Fruit fly (Drosophila melanogaster) whole organism, adult: ENCODE measurements around the gene LManII.

ENCODE experiments used
- CG11617 ChIP-seq: fragments of 200-800 bp; sonication (Bioruptor generic); optimal IDR thresholded peaks from 2 replicates; lab custom pipeline; 2017; ENCODE audit warnings: mild to moderate bottlenecking, missing biosample characterization, missing genetic modification reagents, missing genetic modification characterization
- CG12768 ChIP-seq: fragments of 200-800 bp; sonication (Bioruptor generic); optimal IDR thresholded peaks from 2 replicates; lab custom pipeline; 2017; ENCODE audit warnings: missing biosample characterization, missing genetic modification characterization, mild to moderate bottlenecking, moderate library complexity, missing genetic modification reagents
- CG14711 ChIP-seq: fragments of 200-800 bp; sonication (Bioruptor generic); optimal IDR thresholded peaks from 2 replicates; lab custom pipeline; 2018; ENCODE audit warnings: missing biosample characterization, mild to moderate bottlenecking, missing genetic modification characterization, moderate library complexity
- CG1620 ChIP-seq: fragments of 200-800 bp; sonication (Bioruptor generic); optimal IDR thresholded peaks from 2 replicates; lab custom pipeline; 2016; ENCODE audit warnings: missing biosample characterization, missing genetic modification characterization
- CG33017 ChIP-seq: fragments of 200-800 bp; sonication (Bioruptor generic); optimal IDR thresholded peaks from 2 replicates; lab custom pipeline; 2018; ENCODE audit warnings: missing biosample characterization, mild to moderate bottlenecking, missing genetic modification characterization, moderate library complexity
- CG5204 ChIP-seq: fragments of 200-800 bp; sonication (Bioruptor generic); optimal IDR thresholded peaks from 2 replicates; lab custom pipeline; 2016; ENCODE audit warnings: missing biosample characterization, missing genetic modification characterization
- CG7045 ChIP-seq: fragments of 200-800 bp; sonication (Bioruptor generic); optimal IDR thresholded peaks from 2 replicates; lab custom pipeline; 2017; ENCODE audit warnings: missing biosample characterization, mild to moderate bottlenecking, missing genetic modification characterization
- CG7101 ChIP-seq: fragments of 200-800 bp; sonication (Bioruptor generic); optimal IDR thresholded peaks from 2 replicates; lab custom pipeline; 2018; ENCODE audit warnings: missing biosample characterization, mild to moderate bottlenecking, missing genetic modification characterization, moderate library complexity
- Clk ChIP-seq: fragments of 200-800 bp; sonication (Bioruptor generic); optimal IDR thresholded peaks from 2 replicates; lab custom pipeline; 2017; ENCODE audit warnings: missing biosample characterization, missing genetic modification characterization
- Crg-1 ChIP-seq: fragments of 200-800 bp; sonication (Bioruptor generic); optimal IDR thresholded peaks from 2 replicates; lab custom pipeline; 2016; ENCODE audit warnings: missing biosample characterization, missing genetic modification characterization
- Hr96 ChIP-seq: fragments of 200-800 bp; sonication (Bioruptor generic); optimal IDR thresholded peaks from 2 replicates; lab custom pipeline; 2016; ENCODE audit warnings: missing biosample characterization, missing genetic modification characterization
- Mnt ChIP-seq: fragments of 200-800 bp; sonication (Bioruptor generic); optimal IDR thresholded peaks from 2 replicates; lab custom pipeline; 2016; ENCODE audit warnings: missing biosample characterization, mild to moderate bottlenecking, missing genetic modification characterization
- bab1 ChIP-seq: fragments of 200-800 bp; sonication (Bioruptor generic); optimal IDR thresholded peaks from 3 replicates; lab custom pipeline; 2019; ENCODE audit warnings: missing biosample characterization, mild to moderate bottlenecking, missing genetic modification characterization, moderate library complexity
- cic ChIP-seq: fragments of 200-800 bp; sonication (Bioruptor generic); optimal IDR thresholded peaks from 2 replicates; lab custom pipeline; 2017; ENCODE audit warnings: missing biosample characterization, mild to moderate bottlenecking, missing genetic modification characterization, moderate library complexity
- cnc ChIP-seq, 2 experiments: fragments of >200 bp; optimal IDR thresholded peaks; 2 replicates each; lab custom pipeline; 2017
- kay ChIP-seq: fragments of 200-800 bp; sonication (Bioruptor generic); peaks from one replicate; lab custom pipeline; 2016; ENCODE audit warnings: missing biosample characterization, missing genetic modification characterization, borderline replicate concordance
- ovo ChIP-seq: fragments of 200-800 bp; sonication (Bioruptor generic); optimal IDR thresholded peaks from 2 replicates; lab custom pipeline; 2016; ENCODE audit warnings: missing biosample characterization, missing genetic modification characterization
- pad ChIP-seq: fragments of 200-800 bp; sonication (Bioruptor generic); optimal IDR thresholded peaks from 3 replicates; lab custom pipeline; 2017; ENCODE audit warnings: missing biosample characterization, missing genetic modification characterization, mild to moderate bottlenecking, moderate library complexity, missing genetic modification reagents
- tj ChIP-seq: fragments of 200-800 bp; sonication (Bioruptor generic); optimal IDR thresholded peaks from 3 replicates; lab custom pipeline; 2017; ENCODE audit warnings: missing biosample characterization, mild to moderate bottlenecking, missing genetic modification characterization, moderate library complexity
- toe ChIP-seq: fragments of 200-800 bp; sonication (Bioruptor generic); optimal IDR thresholded peaks from 2 replicates; lab custom pipeline; 2016; ENCODE audit warnings: missing biosample characterization, missing genetic modification characterization

LManII gene

DNA sequence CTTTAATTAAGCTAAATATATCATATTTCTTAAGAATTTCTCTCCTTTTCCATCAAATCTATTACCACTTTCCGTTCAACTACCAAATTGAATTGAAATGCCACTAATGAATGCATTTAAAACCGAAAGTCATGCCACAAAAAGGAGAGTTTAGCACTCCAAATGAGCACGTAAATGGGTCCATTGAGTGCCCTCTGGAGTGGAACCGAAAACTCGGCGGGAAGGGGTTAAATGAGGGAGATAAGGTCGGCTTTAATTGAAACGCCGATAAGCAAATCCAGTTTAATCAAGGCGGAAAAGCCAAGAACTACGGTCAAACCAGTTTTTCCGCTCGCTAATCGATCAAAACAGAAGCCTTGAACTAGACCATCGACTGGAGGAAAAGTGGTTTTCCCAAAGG lies 47.9 kb downstream of the LManII start:
- TF ChIP-seq cic (GFP tag; lab: Kevin White, UChicago) (no peak), Hr96 (GFP tag; lab: Kevin White, UChicago) (no peak), Crg-1 (GFP tag; lab: Kevin White, UChicago) (no peak), Mnt (GFP tag; lab: Kevin White, UChicago) (no peak), CG1620 (GFP tag; lab: Kevin White, UChicago) (no peak), toe (GFP tag; lab: Kevin White, UChicago) (no peak), CG5204 (GFP tag; lab: Kevin White, UChicago) (no peak), CG14711 (tag; lab: Kevin White, UChicago) (no peak), ovo (no peak)

DNA sequence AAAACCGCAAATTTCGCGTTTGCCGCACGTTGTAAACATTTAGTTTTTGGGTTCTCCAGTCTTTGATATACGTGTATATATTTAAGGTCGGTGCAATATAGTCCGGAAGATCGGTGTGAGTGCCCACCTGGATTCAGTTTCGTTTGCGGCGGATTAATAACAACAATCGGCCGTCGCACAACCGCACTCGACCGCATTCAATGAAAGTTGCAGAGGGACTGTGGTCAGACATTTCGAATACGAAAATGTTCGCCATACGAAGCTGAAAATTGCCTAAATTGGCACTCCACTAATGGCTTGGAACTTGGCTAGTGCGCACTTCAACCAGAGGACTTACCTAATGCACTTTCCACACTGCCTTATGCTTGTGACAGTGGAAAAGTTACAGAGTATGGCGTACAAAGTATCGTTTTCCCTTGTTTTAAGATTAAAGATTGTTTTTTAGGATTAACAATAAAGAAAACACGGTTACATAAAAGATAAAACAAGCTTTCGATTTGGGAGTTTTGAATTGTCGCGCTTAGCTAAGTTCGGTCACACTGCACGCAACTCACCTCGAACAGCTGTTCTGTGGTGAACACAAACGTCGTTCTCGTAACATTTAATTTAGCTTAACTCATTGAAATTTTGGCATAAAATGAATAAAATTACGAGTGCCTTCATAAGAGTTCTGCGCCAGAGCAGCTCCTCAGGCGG lies 49.2 kb downstream of the LManII start, which contains the start of the genes Myo31DF and CG6094:
TSS of gene Myo31DF (minus strand) at position 223 of the 696 bp plus-strand sequence.
TSS of gene CG6094 (plus strand) at position 525 of the 696 bp plus-strand sequence.
- TF ChIP-seq CG12768 (GFP tag; lab: Kevin White, UChicago) (peak; percentile 39), kay (GFP tag; lab: Kevin White, UChicago) (no peak), toe (GFP tag; lab: Kevin White, UChicago) (no peak), cic (GFP tag; lab: Kevin White, UChicago) (peak; percentile 5), Clk (no peak), bab1 (peak; percentile 48), Mnt (GFP tag; lab: Kevin White, UChicago) (peak; percentile 52), CG7045 (GFP tag; lab: Kevin White, UChicago) (no peak), cnc (optimal IDR thresholded peaks at IDR 0.05; lab: Kevin White, UChicago) (no peak), Hr96 (GFP tag; lab: Kevin White, UChicago) (no peak), CG1620 (GFP tag; lab: Kevin White, UChicago) (peak; percentile 51), CG7101 (tag; lab: Kevin White, UChicago) (peak; percentile 27), ovo (peak; percentile 22), tj (GFP tag; lab: Kevin White, UChicago) (peak; percentile 60), pad (GFP tag; lab: Kevin White, UChicago) (peak; percentile 28), CG14711 (tag; lab: Kevin White, UChicago) (peak; percentile 34), Crg-1 (GFP tag; lab: Kevin White, UChicago) (peak; percentile 18), CG5204 (GFP tag; lab: Kevin White, UChicago) (no peak), CG33017 (tag; lab: Kevin White, UChicago) (no peak), CG11617 (GFP tag; lab: Kevin White, UChicago) (no peak)

DNA sequence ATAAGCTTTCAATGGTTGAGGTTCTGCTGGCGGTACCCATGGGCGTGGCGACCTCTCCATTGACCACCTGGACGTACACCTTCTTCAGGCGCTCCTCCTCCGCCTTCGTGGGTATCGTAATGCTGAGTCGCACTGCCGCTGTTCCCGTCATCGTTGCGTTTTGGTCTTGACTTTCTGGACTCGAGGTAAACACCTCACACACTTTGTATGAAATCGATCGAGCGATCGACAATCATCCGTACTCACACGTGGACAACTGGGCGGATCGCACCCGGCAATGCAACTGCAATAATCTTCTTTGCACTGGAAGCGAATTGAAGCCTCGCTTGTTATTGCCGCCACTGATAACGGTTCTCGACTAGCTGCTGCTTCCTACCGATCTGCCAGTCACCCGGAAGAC lies 52.6 kb downstream of the LManII start, which contains the start of gene CG7384:
TSS of gene CG7384 (minus strand) at position 366 of the 400 bp plus-strand sequence.
- TF ChIP-seq Mnt (GFP tag; lab: Kevin White, UChicago) (peak; percentile 85), CG12768 (GFP tag; lab: Kevin White, UChicago) (no peak), ovo (peak; percentile 38)

DNA sequence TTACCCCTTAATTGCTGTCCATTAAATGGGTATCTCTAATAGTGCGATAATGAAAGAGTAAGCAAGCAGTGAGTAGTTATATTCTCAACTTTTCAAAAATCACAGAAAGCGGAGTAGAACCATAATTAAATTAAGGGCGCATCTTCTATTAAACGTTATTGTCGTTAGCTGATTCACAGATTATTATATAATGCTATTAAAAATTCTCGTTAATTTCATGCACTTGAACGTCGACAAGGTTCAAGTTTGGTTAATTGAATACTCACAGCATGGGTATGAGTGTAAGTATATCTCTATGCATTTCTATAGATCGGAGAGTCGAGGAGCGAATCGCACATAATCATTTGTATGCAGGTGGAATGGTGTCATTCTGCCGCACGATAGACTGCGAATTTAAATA lies 53.4 kb downstream of the LManII start:
- TF ChIP-seq toe (GFP tag; lab: Kevin White, UChicago) (no peak), kay (GFP tag; lab: Kevin White, UChicago) (peak; percentile 88)
